Fruit fly (Drosophila melanogaster): ENCODE data around the gene ND-42.

Gene ND-42

dm6 chr3R:21992909-21993308, 34.6 kb upstream of the ND-42 start (continued):
- no peak for TF ChIP-seq CG8290 (GFP tag; optimal IDR thresholded peaks at IDR 0.05)
- no peak for TF ChIP-seq CG8290 (tag; optimal IDR thresholded peaks at IDR 0.05)
- no peak for TF ChIP-seq gt (GFP tag; IDR thresholded peaks at IDR 0.05)
- no peak for TF ChIP-seq Dbx (GFP tag; IDR thresholded peaks at IDR 0.05)
- no peak for TF ChIP-seq btn (GFP tag; optimal IDR thresholded peaks at IDR 0.05)
- TF ChIP-seq fru (optimal IDR thresholded peaks at IDR 0.05) = no peak
- no peak for TF ChIP-seq CG12299 (tag; optimal IDR thresholded peaks at IDR 0.05)
- TF ChIP-seq CG6683 (GFP tag; optimal IDR thresholded peaks at IDR 0.05) = no peak
- TF ChIP-seq CG5180 (GFP tag; optimal IDR thresholded peaks at IDR 0.05) = no peak
- TF ChIP-seq CG30403 (GFP tag; optimal IDR thresholded peaks at IDR 0.05) = no peak
- peak; percentile 39; the same call in 1 of the 2 replicates for TF ChIP-seq Nf-YA (GFP tag; IDR thresholded peaks at IDR 0.05)
- TF ChIP-seq Nf-YC (tag; optimal IDR thresholded peaks at IDR 0.05) = no peak
- TF ChIP-seq ap (GFP tag; IDR thresholded peaks at IDR 0.05) = peak; percentile 17; the same call in 1 of the 2 replicates
- TF ChIP-seq CG8944 (GFP tag; optimal IDR thresholded peaks at IDR 0.05) = peak; percentile 8
- TF ChIP-seq Xbp1 (GFP tag; optimal IDR thresholded peaks at IDR 0.05) = peak; percentile 55
- no peak for TF ChIP-seq lbe (GFP tag; optimal IDR thresholded peaks at IDR 0.05)
- TF ChIP-seq CG33557 (GFP tag; optimal IDR thresholded peaks at IDR 0.05) = no peak
- TF ChIP-seq CG13123 (GFP tag; optimal IDR thresholded peaks at IDR 0.05) = no peak
- TF ChIP-seq CG11247 (GFP tag; IDR thresholded peaks at IDR 0.05) = 0 out of 2 replicates have a peak, but pooled peaks have one; percentile 16
- TF ChIP-seq CG5953 (GFP tag; IDR thresholded peaks at IDR 0.05) = no peak; the same call in 1 of the 2 replicates
- TF ChIP-seq zen (tag; optimal IDR thresholded peaks at IDR 0.05) = no peak
- no peak for TF ChIP-seq yki (optimal IDR thresholded peaks at IDR 0.05)
- peak; percentile 50 for TF ChIP-seq ind (GFP tag; optimal IDR thresholded peaks at IDR 0.05)
- no peak for TF ChIP-seq shn (GFP tag; optimal IDR thresholded peaks at IDR 0.05)
- TF ChIP-seq NFAT (GFP tag; IDR thresholded peaks at IDR 0.05) = peak; percentile 61; the same call in 1 of the 2 replicates
- no peak for TF ChIP-seq CG17186 (GFP tag; optimal IDR thresholded peaks at IDR 0.05)
- no peak for TF ChIP-seq CG15011 (GFP tag; optimal IDR thresholded peaks at IDR 0.05)
- TF ChIP-seq pan (optimal IDR thresholded peaks at IDR 0.05) = no peak
- TF ChIP-seq pan (GFP tag; optimal IDR thresholded peaks at IDR 0.05 in 1 of 2, IDR thresholded peaks at IDR 0.05 in 1 of 2) = peak in 1 of 2 experiments; percentile 60
- no peak for TF ChIP-seq CG10565 (GFP tag; optimal IDR thresholded peaks at IDR 0.05)
- TF ChIP-seq zfh1 (GFP tag; IDR thresholded peaks at IDR 0.05) = no peak
- TF ChIP-seq CG13296 (GFP tag; optimal IDR thresholded peaks at IDR 0.05) = no peak
- peak; percentile 35 for TF ChIP-seq tin (GFP tag; optimal IDR thresholded peaks at IDR 0.05)
- TF ChIP-seq pum (GFP tag; optimal IDR thresholded peaks at IDR 0.05) = no peak
- no peak for TF ChIP-seq TFAM (GFP tag; optimal IDR thresholded peaks at IDR 0.05)
- TF ChIP-seq Hr39 (optimal IDR thresholded peaks at IDR 0.05) = no peak
- no peak for TF ChIP-seq odd (GFP tag; optimal IDR thresholded peaks at IDR 0.05)
- TF ChIP-seq Hmr (GFP tag; optimal IDR thresholded peaks at IDR 0.05) = no peak
- no peak for TF ChIP-seq Scr (GFP tag; IDR thresholded peaks at IDR 0.05; ENCODE audit: partially characterized antibody)
- TF ChIP-seq CG15073 (GFP tag; optimal IDR thresholded peaks at IDR 0.05) = no peak
- no peak for TF ChIP-seq CG4360 (GFP tag; IDR thresholded peaks at IDR 0.05)
- TF ChIP-seq CG14050 (GFP tag; IDR thresholded peaks at IDR 0.05) = no peak
- TF ChIP-seq tll (GFP tag; optimal IDR thresholded peaks at IDR 0.05) = no peak
- TF ChIP-seq ewg (GFP tag; optimal IDR thresholded peaks at IDR 0.05) = peak; percentile 16
- TF ChIP-seq CG9215 (GFP tag; IDR thresholded peaks at IDR 0.05) = peak; percentile 34; the same call in 1 of the 2 replicates
- peak; percentile 57; the same call in 1 of the 2 replicates for TF ChIP-seq H2.0 (GFP tag; IDR thresholded peaks at IDR 0.05)
- no peak for TF ChIP-seq emc (GFP tag; optimal IDR thresholded peaks at IDR 0.05)
- no peak for TF ChIP-seq Awh (GFP tag; IDR thresholded peaks at IDR 0.05)
- TF ChIP-seq CG6791 (GFP tag; IDR thresholded peaks at IDR 0.05; ENCODE audit: partially characterized antibody) = no peak
- TF ChIP-seq nom (GFP tag; optimal IDR thresholded peaks at IDR 0.05) = no peak
- no peak for TF ChIP-seq CG9797 (GFP tag; optimal IDR thresholded peaks at IDR 0.05)
- TF ChIP-seq Atf-2 (GFP tag; optimal IDR thresholded peaks at IDR 0.05) = no peak
- no peak for TF ChIP-seq crp (GFP tag; optimal IDR thresholded peaks at IDR 0.05)

All from whole organism, embryonic.